Fruit fly (Drosophila melanogaster) whole organism: ENCODE measurements around the gene CG11700.

ENCODE experiments used
- CG8478 ChIP-seq: fragments of >200 bp; optimal IDR thresholded peaks from 2 replicates; lab custom pipeline; 2018; ENCODE audit warnings: inconsistent platforms
- EcR ChIP-seq, 2 experiments: fragments of >200 bp; optimal IDR thresholded peaks; 2 replicates each; lab custom pipeline; 2017; ENCODE audit warnings: missing biosample characterization in 2 of 2, missing genetic modification characterization in 2 of 2, missing genetic modification reagents in 2 of 2
- pan ChIP-seq: fragments of >200 bp; optimal IDR thresholded peaks from 2 replicates; lab custom pipeline; 2017
- psq ChIP-seq: fragments of >200 bp; optimal IDR thresholded peaks from 2 replicates; lab custom pipeline; 2017
- usp ChIP-seq: fragments of >200 bp; optimal IDR thresholded peaks from 2 replicates; lab custom pipeline; 2017; ENCODE audit warnings: missing biosample characterization, missing genetic modification characterization, mixed read lengths

dm6 chrX:6283470-6283869 lies at the start of gene CG11700:
- TF ChIP-seq usp (no peak), psq (lab: Kevin White, UChicago) (no peak), pan (lab: Kevin White, UChicago) (no peak), EcR (GFP tag; optimal IDR thresholded peaks at IDR 0.05; lab: Kevin White, UChicago) (no peak), CG8478 (lab: Kevin White, UChicago) (no peak)
